Worm (Caenorhabditis elegans) whole organism, L4 larva: ENCODE measurements around the gene gtf-2H2C.
"Not testable (repeated sequence)": the region's sequence is repeated elsewhere in the genome, so short reads cannot be mapped to it uniquely, and the experiment has no call there.

Source experiments
- T26A8.4 ChIP-seq: fragments of 200-800 bp; sonication (Bioruptor generic); IDR thresholded peaks from 2 replicates; pipeline ENCODE4 v1.3.6; 2022; ENCODE audit warnings: missing genetic modification characterization, missing compliant biosample characterization
- ZK546.5 ChIP-seq, 2 experiments: sonication (generic microtip); optimal IDR thresholded peaks; 2 replicates each; lab custom pipeline; 2017; ENCODE audit warnings: missing biosample characterization in 2 of 2, missing genetic modification characterization in 2 of 2
- ceh-20 ChIP-seq: fragments of 200-800 bp; sonication (Bioruptor generic); IDR thresholded peaks from 2 replicates; pipeline ENCODE4 v1.3.6; 2022; ENCODE audit warnings: missing genetic modification reagents, missing genetic modification characterization, missing compliant biosample characterization
- lin-13 ChIP-seq: fragments of 150-350 bp; optimal IDR thresholded peaks from 2 replicates; lab custom pipeline; 2014; ENCODE audit warnings: missing biosample characterization, missing genetic modification reagents, missing genetic modification characterization
- lsy-2 ChIP-seq, 2 experiments: fragments of 150-350 bp in 1 of 2; sonication (generic microtip) in 1 of 2; optimal IDR thresholded peaks; 2 replicates each; lab custom pipeline; 2014 to 2017; ENCODE audit warnings: missing biosample characterization in 2 of 2, missing genetic modification characterization in 2 of 2
- pqm-1 ChIP-seq: sonication (generic microtip); optimal IDR thresholded peaks from 2 replicates; lab custom pipeline; 2017; ENCODE audit warnings: missing biosample characterization, missing genetic modification characterization
- skn-1 ChIP-seq: fragments of 150-350 bp; optimal IDR thresholded peaks from 2 replicates; lab custom pipeline; 2014; ENCODE audit warnings: missing biosample characterization, missing genetic modification characterization
- snpc-4 ChIP-seq: fragments of 150-350 bp; optimal IDR thresholded peaks from 2 replicates; lab custom pipeline; 2014; ENCODE audit warnings: missing biosample characterization, missing genetic modification characterization

DNA sequence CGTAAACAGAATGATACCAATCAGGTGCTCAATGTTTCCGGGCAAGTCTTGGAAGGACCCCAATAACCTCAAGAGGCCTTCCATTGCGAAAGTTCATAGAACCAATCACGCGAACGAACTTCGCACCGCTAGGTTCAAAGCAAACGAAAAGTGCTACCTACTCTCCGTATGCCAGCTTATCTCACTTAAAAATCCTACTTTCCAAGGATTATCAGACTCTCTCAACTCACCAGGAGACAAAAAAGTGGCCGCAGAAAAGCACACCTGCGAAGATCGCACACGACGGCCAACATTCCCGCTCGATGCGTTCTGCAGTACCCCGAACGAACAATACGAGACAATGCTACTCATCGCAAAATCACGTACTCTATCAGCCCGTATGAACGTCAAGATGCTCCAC is 37.3 kb downstream of the gtf-2H2C start, which contains the start of gene T16G12.12:
- TF ChIP-seq T26A8.4 (GFP tag; lab: Robert Waterston, UW); lsy-2 (tag; optimal IDR thresholded peaks at IDR 0.05; lab: Kevin White, UChicago); snpc-4 (tag; lab: Kevin White, UChicago); lin-13 (GFP tag; lab: Kevin White, UChicago); ceh-20; ZK546.5 (tag; optimal IDR thresholded peaks at IDR 0.05; lab: Kevin White, UChicago); skn-1; pqm-1 (tag; lab: Kevin White, UChicago): not testable (repeated sequence)
